Worm (Caenorhabditis elegans): Measurements from ENCODE around the gene acox-1.5.

The acox-1.5 gene

DNA sequence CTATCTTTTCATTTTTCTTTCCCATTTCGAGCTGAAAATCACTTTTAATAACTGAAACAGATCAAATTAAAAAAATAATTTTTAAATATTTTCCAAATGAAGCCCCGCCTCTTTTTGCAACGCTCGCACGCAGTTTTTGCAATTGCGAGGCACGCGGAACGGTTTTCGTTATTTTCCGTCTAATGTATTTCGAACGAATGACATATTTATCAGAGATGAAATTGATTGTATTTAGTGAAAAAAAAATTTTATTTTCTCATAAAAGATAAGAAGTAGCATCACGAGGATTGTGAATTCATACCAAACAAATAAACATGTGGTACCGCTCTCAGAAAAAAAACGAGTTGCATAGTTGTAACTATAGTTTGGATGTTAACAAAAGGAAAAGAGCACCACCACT, 37.9 kb upstream of the acox-1.5 start, which contains the start of gene rpac-19 (continued):
- TF ChIP-seq snpc-1.3 (tag; optimal IDR thresholded peaks at IDR 0.05; ENCODE audit: insufficient read depth) (peak; percentile 53), Y53G8AR.9 (GFP tag; conservative IDR thresholded peaks at IDR 0.05) (peak; percentile 82; the same call in 1 of the 2 replicates), snpc-4 (GFP tag; optimal IDR thresholded peaks at IDR 0.05) (no peak), snpc-4 (tag; optimal IDR thresholded peaks at IDR 0.05) (peak in 3 of 4 experiments; percentile 55 to 76 (median 58)), rpc-1 (optimal IDR thresholded peaks at IDR 0.05) (peak; percentile 37), rpc-1 (tag; optimal IDR thresholded peaks at IDR 0.05) (no peak), Y79H2A.3 (GFP tag; conservative IDR thresholded peaks at IDR 0.05) (no peak; the same call in 1 of the 2 replicates), egl-18 (GFP tag; IDR thresholded peaks at IDR 0.05) (no peak), madf-8 (GFP tag; conservative IDR thresholded peaks at IDR 0.05) (peak; percentile 32), ztf-25 (GFP tag; IDR thresholded peaks at IDR 0.05) (0 out of 2 replicates have a peak, but pooled peaks have one; percentile 56), pha-4 (tag; optimal IDR thresholded peaks at IDR 0.05) (peak; percentile 77), ztf-26 (tag; optimal IDR thresholded peaks at IDR 0.05) (peak; percentile 76), him-1 (tag; optimal IDR thresholded peaks at IDR 0.05) (peak; percentile 6), somi-1 (GFP tag; optimal IDR thresholded peaks at IDR 0.05) (peak; percentile 61), lsl-1 (GFP tag; optimal IDR thresholded peaks at IDR 0.05) (peak; percentile 57), xnd-1 (tag; optimal IDR thresholded peaks at IDR 0.05) (peak; percentile 58), madf-10 (tag; optimal IDR thresholded peaks at IDR 0.05) (peak; percentile 80), mel-28 (tag; optimal IDR thresholded peaks at IDR 0.05; ENCODE audit: borderline replicate concordance) (peak; percentile 30), F23B12.7 (tag; optimal IDR thresholded peaks at IDR 0.05; ENCODE audit: insufficient read depth) (peak; percentile 53), cebp-1 (GFP tag; IDR thresholded peaks at IDR 0.05) (0 out of 2 replicates have a peak, but pooled peaks have one; percentile 51), cebp-1 (tag; optimal IDR thresholded peaks at IDR 0.05) (peak; percentile 83), Y56A3A.18 (GFP tag; IDR thresholded peaks at IDR 0.05) (no peak), rec-8 (tag; optimal IDR thresholded peaks at IDR 0.05) (peak in 1 of 2 experiments; percentile 57), hrde-1 (tag; optimal IDR thresholded peaks at IDR 0.05; ENCODE audit: borderline replicate concordance) (peak; percentile 79), akir-1 (GFP tag; optimal IDR thresholded peaks at IDR 0.05) (no peak), zfh-2 (GFP tag; conservative IDR thresholded peaks at IDR 0.05) (no peak), repo-1 (tag; optimal IDR thresholded peaks at IDR 0.05) (peak; percentile 89), ets-4 (GFP tag; optimal IDR thresholded peaks at IDR 0.05) (no peak), mxl-1 (tag; optimal IDR thresholded peaks at IDR 0.05) (peak; percentile 31), F33H1.4 (GFP tag; IDR thresholded peaks at IDR 0.05) (peak; percentile 66), lsy-27 (tag; optimal IDR thresholded peaks at IDR 0.05; ENCODE audit: borderline replicate concordance, insufficient read depth) (no peak), sdz-38 (tag; optimal IDR thresholded peaks at IDR 0.05) (no peak), F49E8.2 (tag; optimal IDR thresholded peaks at IDR 0.05; ENCODE audit: insufficient read depth) (peak; percentile 44), sea-2 (GFP tag; IDR thresholded peaks at IDR 0.05) (no peak), T07F8.4 (tag; optimal IDR thresholded peaks at IDR 0.05) (peak; percentile 30), T26A5.8 (tag; optimal IDR thresholded peaks at IDR 0.05) (peak; percentile 57), cebp-2 (GFP tag; IDR thresholded peaks at IDR 0.05) (no peak), ccch-3 (GFP tag; optimal IDR thresholded peaks at IDR 0.05) (no peak), pbrm-1 (GFP tag; IDR thresholded peaks at IDR 0.05) (peak; percentile 85), lin-26 (GFP tag; IDR thresholded peaks at IDR 0.05) (0 out of 2 replicates have a peak, but pooled peaks have one; percentile 43), sptf-2 (GFP tag; optimal IDR thresholded peaks at IDR 0.05) (no peak), tlf-1 (GFP tag; optimal IDR thresholded peaks at IDR 0.05) (peak; percentile 86), F10E7.11 (tag; optimal IDR thresholded peaks at IDR 0.05) (peak; percentile 89), attf-6 (GFP tag; IDR thresholded peaks at IDR 0.05) (peak; percentile 60), C17E4.6 (GFP tag; IDR thresholded peaks at IDR 0.05) (peak; percentile 48; the same call in 1 of the 2 replicates), ekl-4 (GFP tag; IDR thresholded peaks at IDR 0.05) (peak; percentile 82), Y53F4B.3 (GFP tag; IDR thresholded peaks at IDR 0.05) (no peak), hmg-20 (GFP tag; IDR thresholded peaks at IDR 0.05) (no peak)
